Worm (Caenorhabditis elegans) whole organism, L3 larva: ENCODE results near the gene fbxb-48.

Source experiments
- ama-1 ChIP-seq: fragments of 150-350 bp; optimal IDR thresholded peaks from 2 replicates; lab custom pipeline; 2018
- lin-39 ChIP-seq: fragments of 150-350 bp; optimal IDR thresholded peaks from 2 replicates; lab custom pipeline; 2018; ENCODE audit warnings: missing biosample characterization, missing genetic modification reagents, missing genetic modification characterization
- mml-1 ChIP-seq: fragments of 150-350 bp; sonication (generic microtip); optimal IDR thresholded peaks from 3 replicates; lab custom pipeline; 2014; ENCODE audit warnings: missing biosample characterization, missing genetic modification characterization
- nhr-67 ChIP-seq: fragments of 150-350 bp; optimal IDR thresholded peaks from 2 replicates; lab custom pipeline; 2014; ENCODE audit warnings: missing biosample characterization, missing genetic modification characterization

ce11 chrII:1742535-1742934 is 23.5 kb upstream of the fbxb-48 start, which contains the start of gene F36H5.12:
- TF ChIP-seq mml-1 (tag; lab: Kevin White, UChicago) = no peak
- TF ChIP-seq lin-39 (tag; lab: Kevin White, UChicago) = no peak
- no peak for TF ChIP-seq ama-1 (lab: Kevin White, UChicago)
- TF ChIP-seq nhr-67 (tag; lab: Kevin White, UChicago) = no peak
